Worm (Caenorhabditis elegans): ENCODE results near the gene srsx-30.

The srsx-30 gene

ce11 chrV:10148352-10148751, 10.3 kb upstream of the srsx-30 start, which contains the start of gene srsx-26:
Gene srsx-26, plus strand, starts transcription at chrV:10148652.
- TF ChIP-seq rec-8 (tag; optimal IDR thresholded peaks at IDR 0.05) = no peak
- TF ChIP-seq Y79H2A.3 (GFP tag; conservative IDR thresholded peaks at IDR 0.05) = no peak
- TF ChIP-seq F49E8.2 (tag; optimal IDR thresholded peaks at IDR 0.05; ENCODE audit: insufficient read depth) = no peak
- TF ChIP-seq ceh-100 (GFP tag; IDR thresholded peaks at IDR 0.05) = no peak
- TF ChIP-seq lin-26 (GFP tag; IDR thresholded peaks at IDR 0.05) = no peak
- TF ChIP-seq egl-18 (GFP tag; IDR thresholded peaks at IDR 0.05) = no peak
- TF ChIP-seq mxl-1 (tag; optimal IDR thresholded peaks at IDR 0.05) = no peak
- TF ChIP-seq attf-3 (GFP tag; conservative IDR thresholded peaks at IDR 0.05) = no peak
- no peak for TF ChIP-seq ztf-6 (GFP tag; IDR thresholded peaks at IDR 0.05)
- TF ChIP-seq nfyb-1 (GFP tag; IDR thresholded peaks at IDR 0.05) = no peak
- no peak for TF ChIP-seq F10E7.11 (tag; optimal IDR thresholded peaks at IDR 0.05)
- TF ChIP-seq bed-1 (GFP tag; IDR thresholded peaks at IDR 0.05) = no peak
- no peak for TF ChIP-seq C06A6.2 (GFP tag; conservative IDR thresholded peaks at IDR 0.05)
- no peak for TF ChIP-seq ztf-25 (GFP tag; IDR thresholded peaks at IDR 0.05)
- TF ChIP-seq nhr-90 (tag; optimal IDR thresholded peaks at IDR 0.05) = no peak

- TF ChIP-seq F55B11.4 (tag; optimal IDR thresholded peaks at IDR 0.05; ENCODE audit: borderline replicate concordance, insufficient read depth) (no peak), nfya-1 (tag; optimal IDR thresholded peaks at IDR 0.05; ENCODE audit: borderline replicate concordance, insufficient read depth) (no peak), hlh-26 (GFP tag; conservative IDR thresholded peaks at IDR 0.05) (no peak), ceh-91 (GFP tag; IDR thresholded peaks at IDR 0.05) (no peak), F37B4.10 (GFP tag; IDR thresholded peaks at IDR 0.05) (no peak), chd-7 (tag; optimal IDR thresholded peaks at IDR 0.05) (no peak), nfyb-1 (GFP tag; IDR thresholded peaks at IDR 0.05) (no peak), snpc-4 (GFP tag; optimal IDR thresholded peaks at IDR 0.05) (no peak), snpc-4 (tag; optimal IDR thresholded peaks at IDR 0.05) (no peak), ztf-6 (GFP tag; IDR thresholded peaks at IDR 0.05) (no peak), madf-10 (tag; optimal IDR thresholded peaks at IDR 0.05) (no peak), gei-17 (GFP tag; optimal IDR thresholded peaks at IDR 0.05) (no peak), snpc-1.1 (tag; optimal IDR thresholded peaks at IDR 0.05; ENCODE audit: insufficient read depth) (no peak), hsf-1 (GFP tag; IDR thresholded peaks at IDR 0.05) (no peak), tbx-9 (tag; optimal IDR thresholded peaks at IDR 0.05; ENCODE audit: borderline replicate concordance) (no peak), mes-4 (tag; optimal IDR thresholded peaks at IDR 0.05) (no peak), pha-4 (tag; optimal IDR thresholded peaks at IDR 0.05) (no peak), madf-3 (GFP tag; IDR thresholded peaks at IDR 0.05) (no peak), attf-6 (GFP tag; IDR thresholded peaks at IDR 0.05) (no peak)
Observed at ce11 chrV:10149728-10150127, 8.9 kb upstream of the srsx-30 start, which contains the start of gene srsx-27. Gene srsx-27, plus strand, starts transcription at chrV:10150028.

ce11 chrV:10152278-10152677, 6.3 kb upstream of the srsx-30 start, which contains the start of gene srsx-28:
Gene srsx-28, plus strand, starts transcription at chrV:10152578.
- TF ChIP-seq attf-6 (GFP tag; IDR thresholded peaks at IDR 0.05) (no peak), ama-1 (optimal IDR thresholded peaks at IDR 0.05) (no peak), ama-1 (GFP tag; optimal IDR thresholded peaks at IDR 0.05) (no peak), B0035.1 (tag; optimal IDR thresholded peaks at IDR 0.05) (no peak), rcor-1 (GFP tag; IDR thresholded peaks at IDR 0.05) (no peak), F57C9.4 (tag; optimal IDR thresholded peaks at IDR 0.05) (no peak), T07F8.4 (tag; optimal IDR thresholded peaks at IDR 0.05) (no peak), sdz-38 (tag; optimal IDR thresholded peaks at IDR 0.05) (no peak), egl-18 (GFP tag; IDR thresholded peaks at IDR 0.05) (no peak), bed-1 (GFP tag; IDR thresholded peaks at IDR 0.05) (no peak), aptf-3 (GFP tag; IDR thresholded peaks at IDR 0.05) (no peak), zfh-2 (GFP tag; conservative IDR thresholded peaks at IDR 0.05) (no peak), efl-1 (GFP tag; optimal IDR thresholded peaks at IDR 0.05) (no peak)

Measured in whole organism, young adult.